Fruit fly (Drosophila melanogaster): ENCODE results near the gene Mob2.
A peak's percentile ranks its signal among the peaks of the same experiment; 100 is the strongest.

Gene Mob2

dm6 chr3L:11561946-11562760 lies at the start of gene Mob2, which contains the start of gene CG7394:
Gene Mob2, minus strand, starts transcription at chr3L:11562233.
Gene CG7394, plus strand, starts transcription at chr3L:11561996.
- TF ChIP-seq CG9948 (tag; optimal IDR thresholded peaks at IDR 0.05) (peak; percentile 75), CG17806 (tag; optimal IDR thresholded peaks at IDR 0.05) (peak; percentile 87), D1 (tag; optimal IDR thresholded peaks at IDR 0.05) (peak; percentile 85), CG32121 (GFP tag; IDR thresholded peaks at IDR 0.05) (peak; percentile 86; the same call in 1 of the 2 replicates), CG13204 (GFP tag; optimal IDR thresholded peaks at IDR 0.05) (no peak), CG14655 (GFP tag; optimal IDR thresholded peaks at IDR 0.05) (peak; percentile 84), Ets98B (GFP tag; IDR thresholded peaks at IDR 0.05) (peak; percentile 87), rn (GFP tag; IDR thresholded peaks at IDR 0.05) (peak; percentile 71), CG8159 (tag; optimal IDR thresholded peaks at IDR 0.05) (peak; percentile 81), CG12605 (GFP tag; IDR thresholded peaks at IDR 0.05) (peak; percentile 81), Snoo (tag; optimal IDR thresholded peaks at IDR 0.05) (peak; percentile 81), CG15710 (tag; optimal IDR thresholded peaks at IDR 0.05) (peak; percentile 81), gl (tag; optimal IDR thresholded peaks at IDR 0.05) (peak; percentile 13), CG34367 (tag; optimal IDR thresholded peaks at IDR 0.05) (peak; percentile 80), CG10348 (GFP tag; IDR thresholded peaks at IDR 0.05) (peak; percentile 50; the same call in 1 of the 2 replicates), Pif1B (GFP tag; optimal IDR thresholded peaks at IDR 0.05) (peak; percentile 87), CG8301 (tag; optimal IDR thresholded peaks at IDR 0.05) (peak; percentile 80), EcR (GFP tag; optimal IDR thresholded peaks at IDR 0.05) (peak; percentile 17), CG4496 (GFP tag; IDR thresholded peaks at IDR 0.05) (peak; percentile 87), Pif1A (GFP tag; optimal IDR thresholded peaks at IDR 0.05) (peak; percentile 88), fd96Ca (GFP tag; IDR thresholded peaks at IDR 0.05) (peak; percentile 90)

DNA sequence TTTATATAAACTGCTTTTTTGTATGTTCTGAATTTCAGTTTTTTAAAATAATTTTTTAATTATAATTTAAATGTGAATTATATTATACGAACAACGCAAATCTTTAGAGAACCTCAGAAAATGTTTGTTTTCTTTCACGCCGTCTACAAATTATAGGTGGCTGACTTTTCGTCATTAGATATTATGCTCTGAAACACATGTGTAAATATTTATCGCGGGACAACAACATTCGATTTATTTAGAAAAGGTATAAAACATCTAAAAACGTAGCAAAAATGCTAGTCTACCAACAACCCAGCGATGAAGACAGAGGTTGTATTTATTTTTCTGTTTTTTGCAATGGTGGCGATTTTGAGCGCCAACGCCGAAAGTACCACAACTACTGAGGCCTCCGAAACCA lies 47.8 kb upstream of the Mob2 start, which contains the start of gene CG42832:
Gene CG42832, plus strand, starts transcription at position 301 of the 400 bp plus-strand sequence.
- TF ChIP-seq CG14655 (GFP tag; optimal IDR thresholded peaks at IDR 0.05) (no peak), CG8159 (tag; optimal IDR thresholded peaks at IDR 0.05) (no peak), Snoo (tag; optimal IDR thresholded peaks at IDR 0.05) (no peak), Pif1B (GFP tag; optimal IDR thresholded peaks at IDR 0.05) (no peak), fd96Ca (GFP tag; IDR thresholded peaks at IDR 0.05) (no peak), CG4496 (GFP tag; IDR thresholded peaks at IDR 0.05) (no peak), CG13204 (GFP tag; optimal IDR thresholded peaks at IDR 0.05) (no peak), CG15710 (tag; optimal IDR thresholded peaks at IDR 0.05) (no peak)

- no peak for TF ChIP-seq gl (tag; optimal IDR thresholded peaks at IDR 0.05)
- peak; percentile 18 for TF ChIP-seq D1 (tag; optimal IDR thresholded peaks at IDR 0.05)
- no peak for TF ChIP-seq CG14655 (GFP tag; optimal IDR thresholded peaks at IDR 0.05)
- TF ChIP-seq EcR (GFP tag; optimal IDR thresholded peaks at IDR 0.05), result no peak
- TF ChIP-seq CG17806 (tag; optimal IDR thresholded peaks at IDR 0.05), result no peak
- no peak for TF ChIP-seq CG12605 (GFP tag; IDR thresholded peaks at IDR 0.05)
- TF ChIP-seq rn (GFP tag; IDR thresholded peaks at IDR 0.05), result no peak
- no peak for TF ChIP-seq Pif1A (GFP tag; optimal IDR thresholded peaks at IDR 0.05)
- TF ChIP-seq CG15710 (tag; optimal IDR thresholded peaks at IDR 0.05), result peak; percentile 9
These were observed 47.2 kb upstream of the Mob2 start, which contains the start of gene Duba for dm6 chr3L:11609153-11609809. Gene Duba, minus strand, starts transcription at chr3L:11609465.

DNA sequence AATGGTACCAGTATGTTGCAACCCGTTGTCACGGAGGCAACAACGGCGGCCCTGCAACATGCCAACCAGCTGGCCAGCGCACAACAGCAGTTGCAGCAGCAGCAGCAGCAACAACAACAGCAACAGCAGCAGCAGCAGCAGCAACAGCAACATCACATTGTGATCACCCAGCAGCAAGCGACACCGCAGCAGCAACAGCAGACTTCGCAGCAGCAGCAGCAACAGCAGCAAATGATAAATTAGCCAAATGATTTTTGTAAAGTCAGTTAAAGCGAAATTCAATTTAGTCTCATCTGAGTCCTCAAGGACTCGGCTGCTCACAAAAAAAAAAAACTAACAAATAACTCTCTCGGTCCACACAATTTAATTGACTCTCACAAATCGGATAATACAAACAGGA lies 42.2 kb upstream of the Mob2 start:
- no peak for TF ChIP-seq CG9948 (tag; optimal IDR thresholded peaks at IDR 0.05)
- no peak for TF ChIP-seq CG13204 (GFP tag; optimal IDR thresholded peaks at IDR 0.05)
- TF ChIP-seq CG8301 (tag; optimal IDR thresholded peaks at IDR 0.05), result no peak
- no peak for TF ChIP-seq D1 (tag; optimal IDR thresholded peaks at IDR 0.05)
- TF ChIP-seq CG17806 (tag; optimal IDR thresholded peaks at IDR 0.05), result no peak

- TF ChIP-seq CG17806 (tag; optimal IDR thresholded peaks at IDR 0.05) (no peak), gl (tag; optimal IDR thresholded peaks at IDR 0.05) (no peak), Snoo (tag; optimal IDR thresholded peaks at IDR 0.05) (no peak), CG9948 (tag; optimal IDR thresholded peaks at IDR 0.05) (no peak), CG12605 (GFP tag; IDR thresholded peaks at IDR 0.05) (no peak)
These were observed 40.0 kb upstream of the Mob2 start for dm6 chr3L:11602040-11602439.

DNA sequence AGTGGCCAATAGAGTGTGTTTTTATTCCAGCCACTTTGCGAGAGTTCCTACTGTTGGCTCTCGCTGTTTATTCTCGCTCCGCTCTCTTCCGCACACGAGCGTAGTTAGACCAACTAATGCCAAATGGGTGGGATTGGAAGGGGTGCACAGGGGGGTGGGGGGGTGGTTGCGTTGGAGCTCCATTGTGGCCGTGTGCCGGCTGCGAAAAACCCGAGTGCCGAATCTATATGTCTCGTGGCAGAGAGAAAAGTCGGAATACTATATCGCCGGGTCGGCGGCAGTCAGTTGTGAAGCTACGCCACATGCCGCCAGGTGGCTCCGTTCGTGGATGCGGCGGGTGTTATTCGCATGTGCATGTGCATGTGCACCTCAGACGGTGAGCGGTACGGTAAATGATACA lies 39.1 kb upstream of the Mob2 start:
- TF ChIP-seq CG9948 (tag; optimal IDR thresholded peaks at IDR 0.05), result no peak
- TF ChIP-seq CG4496 (GFP tag; IDR thresholded peaks at IDR 0.05), result peak; percentile 44; the same call in 1 of the 3 replicates
- TF ChIP-seq CG32121 (GFP tag; IDR thresholded peaks at IDR 0.05), result peak; percentile 28; the same call in 1 of the 2 replicates
- TF ChIP-seq fd96Ca (GFP tag; IDR thresholded peaks at IDR 0.05), result 0 out of 3 replicates have a peak, but pooled peaks have one; percentile 16
- TF ChIP-seq CG10348 (GFP tag; IDR thresholded peaks at IDR 0.05), result no peak
- no peak for TF ChIP-seq CG34367 (tag; optimal IDR thresholded peaks at IDR 0.05)
- TF ChIP-seq Ets98B (GFP tag; IDR thresholded peaks at IDR 0.05), result 0 out of 2 replicates have a peak, but pooled peaks have one; percentile 8

Measured in whole organism, pupa.